Worm (Caenorhabditis elegans) whole organism, young adult: Measurements from ENCODE around the gene K08E5.5.

Experiments
- efl-1 ChIP-seq: fragments of 150-350 bp; optimal IDR thresholded peaks from 2 replicates; lab custom pipeline; 2014; ENCODE audit warnings: missing biosample characterization, missing genetic modification reagents, missing genetic modification characterization
- lin-35 ChIP-seq, 3 experiments: fragments of 150-350 bp in 2 of 3; sonication (generic microtip) in 1 of 3; optimal IDR thresholded peaks; 2 replicates each; lab custom pipeline; 2014 to 2018; ENCODE audit warnings: missing biosample characterization in 3 of 3, missing genetic modification characterization in 3 of 3, missing genetic modification reagents in 3 of 3
- pha-4 ChIP-seq: fragments of 150-350 bp; sonication (generic microtip); optimal IDR thresholded peaks from 2 replicates; lab custom pipeline; 2014; ENCODE audit warnings: missing biosample characterization, missing genetic modification reagents, missing genetic modification characterization

- TF ChIP-seq pha-4, result no peak
- TF ChIP-seq efl-1 (GFP tag; lab: Kevin White, UChicago), result no peak
- TF ChIP-seq lin-35 (GFP tag; optimal IDR thresholded peaks at IDR 0.05; lab: Kevin White, UChicago), result no peak
Observed at ce11 chrIII:10154993-10155392, 5.3 kb downstream of the K08E5.5 start.
